Fruit fly (Drosophila melanogaster) whole organism, prepupa: Measurements from ENCODE around the gene Mipp2.
A peak's percentile ranks its signal among the peaks of the same experiment; 100 is the strongest.

Experiments
- CG10631 ChIP-seq: fragments of 200-800 bp; sonication (Bioruptor generic); optimal IDR thresholded peaks from 2 replicates; lab custom pipeline; 2016; ENCODE audit warnings: missing biosample characterization, missing genetic modification characterization
- CG10669 ChIP-seq: fragments of 200-800 bp; sonication (Bioruptor generic); optimal IDR thresholded peaks from 3 replicates; lab custom pipeline; 2018; ENCODE audit warnings: missing biosample characterization, mild to moderate bottlenecking, missing genetic modification characterization, moderate library complexity
- CG11294 ChIP-seq: fragments of 200-800 bp; sonication (Bioruptor generic); IDR thresholded peaks from 2 replicates; pipeline ENCODE4 v1.3.6; 2022; ENCODE audit warnings: missing biosample characterization, missing genetic modification characterization
- CG11902 ChIP-seq: fragments of 200-800 bp; sonication (Bioruptor generic); optimal IDR thresholded peaks from 3 replicates; lab custom pipeline; 2016; ENCODE audit warnings: missing biosample characterization, missing genetic modification characterization
- CG1621 ChIP-seq: fragments of 200-800 bp; sonication (Bioruptor generic); optimal IDR thresholded peaks from 3 replicates; lab custom pipeline; 2018; ENCODE audit warnings: missing biosample characterization, mild to moderate bottlenecking, missing genetic modification characterization
- CG16779 ChIP-seq: fragments of 200-800 bp; sonication (Bioruptor generic); optimal IDR thresholded peaks from 3 replicates; lab custom pipeline; 2017; ENCODE audit warnings: missing biosample characterization, mild to moderate bottlenecking, missing genetic modification characterization
- CG3032 ChIP-seq: fragments of 200-800 bp; optimal IDR thresholded peaks from 2 replicates; lab custom pipeline; 2019; ENCODE audit warnings: missing biosample characterization, mild to moderate bottlenecking, missing genetic modification characterization, moderate library complexity
- CG31627 ChIP-seq: fragments of 200-800 bp; sonication (Bioruptor generic); optimal IDR thresholded peaks from 3 replicates; lab custom pipeline; 2016; ENCODE audit warnings: missing biosample characterization, missing genetic modification characterization
- CG32006 ChIP-seq: fragments of 200-800 bp; sonication (Bioruptor generic); optimal IDR thresholded peaks from 3 replicates; lab custom pipeline; 2017; ENCODE audit warnings: missing biosample characterization, mild to moderate bottlenecking, missing genetic modification characterization
- CG34406 ChIP-seq: fragments of 200-800 bp; sonication (Bioruptor generic); optimal IDR thresholded peaks from 3 replicates; lab custom pipeline; 2016; ENCODE audit warnings: missing biosample characterization, missing genetic modification characterization
- CG3919 ChIP-seq: fragments of 200-800 bp; sonication (Bioruptor generic); optimal IDR thresholded peaks from 3 replicates; lab custom pipeline; 2016; ENCODE audit warnings: missing biosample characterization, missing genetic modification characterization
- CG6276 ChIP-seq: fragments of 200-800 bp; sonication (Bioruptor generic); optimal IDR thresholded peaks from 2 replicates; lab custom pipeline; 2017; ENCODE audit warnings: missing biosample characterization, mild to moderate bottlenecking, missing genetic modification characterization
- CG6792 ChIP-seq: fragments of 200-800 bp; sonication (Bioruptor generic); optimal IDR thresholded peaks from 3 replicates; lab custom pipeline; 2016; ENCODE audit warnings: missing biosample characterization, missing genetic modification characterization
- CG7368 ChIP-seq: fragments of 200-800 bp; sonication (Bioruptor generic); optimal IDR thresholded peaks from 3 replicates; lab custom pipeline; 2016; ENCODE audit warnings: missing biosample characterization, missing genetic modification characterization
- CG8119 ChIP-seq: fragments of 200-800 bp; sonication (Bioruptor generic); IDR thresholded peaks from 3 replicates; pipeline ENCODE4 v1.3.6; 2022; ENCODE audit warnings: missing biosample characterization, missing genetic modification characterization
- CG8632 ChIP-seq: fragments of 200-800 bp; sonication (Bioruptor generic); optimal IDR thresholded peaks from 3 replicates; lab custom pipeline; 2016; ENCODE audit warnings: missing biosample characterization, missing genetic modification characterization
- Eip75B ChIP-seq: fragments of 200-800 bp; sonication (Bioruptor generic); optimal IDR thresholded peaks from 3 replicates; lab custom pipeline; 2016; ENCODE audit warnings: missing biosample characterization, missing genetic modification characterization
- Eip78C ChIP-seq: fragments of 200-800 bp; sonication (Bioruptor generic); peaks from one replicate; lab custom pipeline; 2016; ENCODE audit warnings: missing biosample characterization, missing genetic modification characterization
- Eip93F ChIP-seq: fragments of 200-800 bp; sonication (Bioruptor generic); optimal IDR thresholded peaks from 2 replicates; lab custom pipeline; 2016; ENCODE audit warnings: missing biosample characterization, mild to moderate bottlenecking, missing genetic modification characterization
- Ets21C ChIP-seq: fragments of 200-800 bp; sonication (Bioruptor generic); optimal IDR thresholded peaks from 3 replicates; lab custom pipeline; 2016; ENCODE audit warnings: missing biosample characterization, missing genetic modification characterization
- Ets96B ChIP-seq: fragments of 200-800 bp; optimal IDR thresholded peaks from 2 replicates; lab custom pipeline; 2019; ENCODE audit warnings: missing biosample characterization, mild to moderate bottlenecking, missing genetic modification characterization, moderate library complexity
- Gug ChIP-seq: fragments of 200-800 bp; sonication (Bioruptor generic); IDR thresholded peaks from 2 replicates; pipeline ENCODE4 v1.3.6; 2022; ENCODE audit warnings: missing biosample characterization, missing genetic modification characterization
- Hr39 ChIP-seq: fragments of 200-800 bp; sonication (Bioruptor generic); optimal IDR thresholded peaks from 2 replicates; lab custom pipeline; 2016; ENCODE audit warnings: missing biosample characterization, missing genetic modification characterization
- Lpt ChIP-seq: fragments of 200-800 bp; sonication (Bioruptor generic); optimal IDR thresholded peaks from 3 replicates; lab custom pipeline; 2016; ENCODE audit warnings: missing biosample characterization, missing genetic modification characterization
- Met ChIP-seq: fragments of 200-800 bp; sonication (Bioruptor generic); optimal IDR thresholded peaks from 3 replicates; lab custom pipeline; 2016; ENCODE audit warnings: missing biosample characterization, missing genetic modification characterization
- OdsH ChIP-seq: fragments of 200-800 bp; sonication (Bioruptor generic); optimal IDR thresholded peaks from 3 replicates; lab custom pipeline; 2016; ENCODE audit warnings: missing biosample characterization, missing genetic modification characterization
- Sox102F ChIP-seq: fragments of 200-800 bp; sonication (Bioruptor generic); optimal IDR thresholded peaks from 2 replicates; lab custom pipeline; 2016; ENCODE audit warnings: missing biosample characterization, mild to moderate bottlenecking, missing genetic modification characterization
- Sox14 ChIP-seq: fragments of 200-800 bp; sonication (Bioruptor generic); optimal IDR thresholded peaks from 3 replicates; lab custom pipeline; 2016; ENCODE audit warnings: missing biosample characterization, missing genetic modification characterization
- Sox15 ChIP-seq: fragments of 200-800 bp; sonication (Bioruptor generic); optimal IDR thresholded peaks from 3 replicates; lab custom pipeline; 2016; ENCODE audit warnings: missing biosample characterization, missing genetic modification characterization
- achi ChIP-seq: fragments of 200-800 bp; sonication (Bioruptor generic); optimal IDR thresholded peaks from 3 replicates; lab custom pipeline; 2016; ENCODE audit warnings: missing biosample characterization, missing genetic modification characterization
- acj6 ChIP-seq: fragments of 200-800 bp; sonication (Bioruptor generic); optimal IDR thresholded peaks from 3 replicates; lab custom pipeline; 2016; ENCODE audit warnings: missing biosample characterization, missing genetic modification characterization
- esn ChIP-seq: fragments of 200-800 bp; sonication (Bioruptor generic); optimal IDR thresholded peaks from 2 replicates; lab custom pipeline; 2016; ENCODE audit warnings: missing biosample characterization, mild to moderate bottlenecking, missing genetic modification characterization, moderate library complexity
- fd59A ChIP-seq: fragments of 200-800 bp; sonication (Bioruptor generic); optimal IDR thresholded peaks from 2 replicates; lab custom pipeline; 2017; ENCODE audit warnings: missing biosample characterization, mild to moderate bottlenecking, missing genetic modification characterization, missing genetic modification reagents
- net ChIP-seq: fragments of 200-800 bp; sonication (Bioruptor generic); optimal IDR thresholded peaks from 3 replicates; lab custom pipeline; 2016; ENCODE audit warnings: missing biosample characterization, missing genetic modification characterization
- pdm3 ChIP-seq: fragments of 200-800 bp; sonication (Bioruptor generic); optimal IDR thresholded peaks from 3 replicates; lab custom pipeline; 2016; ENCODE audit warnings: missing biosample characterization, missing genetic modification characterization
- salr ChIP-seq, 2 experiments: fragments of 200-800 bp; sonication (Bioruptor generic); optimal IDR thresholded peaks; 3 replicates each; lab custom pipeline; 2016 to 2018; ENCODE audit warnings: missing biosample characterization in 2 of 2, missing genetic modification characterization in 2 of 2, mild to moderate bottlenecking in 1 of 2
- spab ChIP-seq: fragments of 200-800 bp; sonication (Bioruptor generic); optimal IDR thresholded peaks from 2 replicates; lab custom pipeline; 2017; ENCODE audit warnings: missing biosample characterization, mild to moderate bottlenecking, missing genetic modification characterization, missing genetic modification reagents
- ss ChIP-seq, 2 experiments: fragments of 200-800 bp; sonication (Bioruptor generic); optimal IDR thresholded peaks; 2 replicates in 1 of 2; 3 replicates in 1 of 2; lab custom pipeline; 2017 to 2018; ENCODE audit warnings: mild to moderate bottlenecking in 2 of 2, missing biosample characterization in 2 of 2, missing genetic modification characterization in 2 of 2, moderate library complexity in 1 of 2
- svp ChIP-seq: fragments of 200-800 bp; sonication (Bioruptor generic); peaks from one replicate; lab custom pipeline; 2016; ENCODE audit warnings: missing biosample characterization, missing genetic modification characterization

The Mipp2 gene

dm6 chrX:6097578-6097977 lies 6.3 kb upstream of the Mipp2 start (continued):
- TF ChIP-seq spab, result peak; percentile 45
- TF ChIP-seq CG32006, result peak; percentile 57
- TF ChIP-seq fd59A (GFP tag; lab: Kevin White, UChicago), result peak; percentile 57
- TF ChIP-seq pdm3, result peak; percentile 68
- peak; percentile 53 for TF ChIP-seq CG1621
- peak; percentile 46 for TF ChIP-seq CG10631 (GFP tag; lab: Kevin White, UChicago)
- TF ChIP-seq CG8119, result peak; percentile 57; the same call in 2 of the 3 replicates
- TF ChIP-seq acj6, result peak; percentile 64
- TF ChIP-seq CG3919 (GFP tag; lab: Kevin White, UChicago), result peak; percentile 73
- no peak for TF ChIP-seq esn (GFP tag; lab: Kevin White, UChicago)
- TF ChIP-seq achi (GFP tag; lab: Kevin White, UChicago), result peak; percentile 64
- TF ChIP-seq Sox14 (GFP tag; lab: Kevin White, UChicago), result peak; percentile 72
- no peak for TF ChIP-seq CG16779 (tag; lab: Kevin White, UChicago)
- peak; percentile 70 for TF ChIP-seq OdsH (GFP tag; lab: Kevin White, UChicago)
- no peak for TF ChIP-seq Eip93F (GFP tag; lab: Kevin White, UChicago)
- TF ChIP-seq Sox15 (GFP tag; lab: Kevin White, UChicago), result peak; percentile 52
- peak; percentile 61 for TF ChIP-seq CG10669 (GFP tag; lab: Kevin White, UChicago)
- peak; percentile 47 for TF ChIP-seq CG34406 (GFP tag; lab: Kevin White, UChicago)
- peak; percentile 58 for TF ChIP-seq Eip75B
- TF ChIP-seq Ets96B (tag; lab: Kevin White, UChicago), result peak; percentile 49
- peak; percentile 76 for TF ChIP-seq Met (GFP tag; lab: Kevin White, UChicago)
- TF ChIP-seq Lpt (GFP tag; lab: Kevin White, UChicago), result no peak
- TF ChIP-seq CG11902 (GFP tag; lab: Kevin White, UChicago), result peak; percentile 55
- TF ChIP-seq CG11294 (GFP tag; lab: Robert Waterston, UW), result peak; percentile 46
- peak; percentile 51 for TF ChIP-seq CG7368 (GFP tag; lab: Kevin White, UChicago)
- TF ChIP-seq Gug (GFP tag; lab: Robert Waterston, UW), result peak; percentile 44; the same call in 1 of the 2 replicates
- TF ChIP-seq CG3032 (tag; lab: Kevin White, UChicago), result no peak
- TF ChIP-seq CG6276 (GFP tag; lab: Kevin White, UChicago), result peak; percentile 20
- peak; percentile 70 for TF ChIP-seq CG31627 (GFP tag; lab: Kevin White, UChicago)
- peak; percentile 43 for TF ChIP-seq net (GFP tag; lab: Kevin White, UChicago)
- peak; percentile 78 for TF ChIP-seq Hr39
- peak; percentile 68 for TF ChIP-seq Ets21C
- TF ChIP-seq Sox102F (GFP tag; lab: Kevin White, UChicago), result peak; percentile 67
- no peak for TF ChIP-seq salr (GFP tag; optimal IDR thresholded peaks at IDR 0.05; lab: Kevin White, UChicago)
- TF ChIP-seq, all 60 proteins: peak for 48

- TF ChIP-seq CG8632 (GFP tag; lab: Kevin White, UChicago) (no peak), ss (GFP tag; optimal IDR thresholded peaks at IDR 0.05; lab: Kevin White, UChicago) (no peak), CG6792 (GFP tag; lab: Kevin White, UChicago) (no peak), CG31627 (GFP tag; lab: Kevin White, UChicago) (no peak), Lpt (GFP tag; lab: Kevin White, UChicago) (no peak), esn (GFP tag; lab: Kevin White, UChicago) (no peak)
These were observed 3.3 kb upstream of the Mipp2 start for dm6 chrX:6094599-6094998.

- no peak for TF ChIP-seq CG11294 (GFP tag; lab: Robert Waterston, UW)
- peak; percentile 2 for TF ChIP-seq CG3919 (GFP tag; lab: Kevin White, UChicago)
- TF ChIP-seq svp (GFP tag; lab: Kevin White, UChicago), result peak; percentile 56
- no peak for TF ChIP-seq Eip75B
- peak; percentile 63 for TF ChIP-seq Eip78C (GFP tag; lab: Kevin White, UChicago)
These were observed 2.8 kb upstream of the Mipp2 start for dm6 chrX:6094078-6094477.
